Worm (Caenorhabditis elegans): ENCODE results near the gene C55B6.7.

DNA sequence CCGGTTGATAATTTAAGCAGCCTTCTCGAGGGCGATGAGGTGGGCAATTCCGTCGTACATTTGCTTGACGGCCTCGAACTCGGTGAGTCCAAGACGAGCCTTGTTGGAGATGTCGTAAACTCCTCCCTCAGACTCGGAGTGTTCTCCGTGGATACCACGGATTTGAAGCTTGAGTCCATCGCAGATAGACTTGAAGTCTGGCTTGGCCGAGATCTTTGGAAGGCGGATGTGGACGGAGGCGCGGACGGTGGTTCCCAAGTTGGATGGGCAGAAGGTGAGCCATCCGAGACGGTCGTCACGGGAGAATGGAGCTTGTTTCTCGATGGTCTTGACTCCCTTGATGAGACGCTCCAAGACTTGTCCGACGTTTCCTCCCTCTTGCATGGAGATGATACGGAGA, 39.1 kb upstream of the C55B6.7 start:
- TF ChIP-seq him-1 (tag; optimal IDR thresholded peaks at IDR 0.05) (no peak), W03F9.2 (tag; optimal IDR thresholded peaks at IDR 0.05) (no peak), dao-5 (tag; optimal IDR thresholded peaks at IDR 0.05) (no peak)

Data from whole organism, L4/young adult.